Fruit fly (Drosophila melanogaster) whole organism, embryonic: ENCODE measurements around the gene Myo95E.

Experiments used
- Abd-B ChIP-seq: fragments of 200-800 bp; sonication (Bioruptor generic); optimal IDR thresholded peaks from 2 replicates; lab custom pipeline; 2018; ENCODE audit warnings: missing biosample characterization, mild to moderate bottlenecking, missing genetic modification characterization, moderate library complexity
- Bgb ChIP-seq: fragments of 200-800 bp; sonication (Bioruptor generic); IDR thresholded peaks from 2 replicates; pipeline ENCODE4 v1.3.6; 2022; ENCODE audit warnings: missing biosample characterization, missing genetic modification characterization; ENCODE audit not compliant: partially characterized antibody
- CG10462 ChIP-seq: fragments of 200-800 bp; sonication (Bioruptor generic); optimal IDR thresholded peaks from 2 replicates; lab custom pipeline; 2016; ENCODE audit warnings: missing biosample characterization, missing genetic modification characterization
- CG11504 ChIP-seq: fragments of 200-800 bp; sonication (Bioruptor generic); optimal IDR thresholded peaks from 3 replicates; lab custom pipeline; 2019; ENCODE audit warnings: missing biosample characterization, mild to moderate bottlenecking, missing genetic modification characterization, moderate library complexity
- CG12236 ChIP-seq: fragments of 200-800 bp; sonication (Bioruptor generic); optimal IDR thresholded peaks from 2 replicates; lab custom pipeline; 2016; ENCODE audit warnings: missing biosample characterization, missing genetic modification characterization
- CG13775 ChIP-seq: fragments of 200-800 bp; sonication (Bioruptor generic); optimal IDR thresholded peaks from 3 replicates; lab custom pipeline; 2017; ENCODE audit warnings: missing biosample characterization, mild to moderate bottlenecking, missing genetic modification characterization
- CG14014 ChIP-seq: fragments of 200-800 bp; sonication (Bioruptor generic); IDR thresholded peaks from 2 replicates; pipeline ENCODE4 v1.3.6; 2022; ENCODE audit warnings: missing biosample characterization, missing genetic modification characterization
- CG14050 ChIP-seq: fragments of 200-800 bp; sonication (Bioruptor generic); IDR thresholded peaks from 3 replicates; pipeline ENCODE4 v1.3.6; 2022; ENCODE audit warnings: missing biosample characterization, missing genetic modification characterization
- CG1603 ChIP-seq: fragments of 200-800 bp; sonication (Bioruptor generic); optimal IDR thresholded peaks from 2 replicates; lab custom pipeline; 2019; ENCODE audit warnings: missing biosample characterization, mild to moderate bottlenecking, missing genetic modification characterization, moderate library complexity
- CG17359 ChIP-seq: fragments of 200-800 bp; sonication (Bioruptor generic); optimal IDR thresholded peaks from 3 replicates; lab custom pipeline; 2018; ENCODE audit warnings: missing biosample characterization, mild to moderate bottlenecking, missing genetic modification characterization, moderate library complexity
- CG30020 ChIP-seq: fragments of 200-800 bp; optimal IDR thresholded peaks from 2 replicates; lab custom pipeline; 2019; ENCODE audit warnings: missing biosample characterization, mild to moderate bottlenecking, missing genetic modification characterization, moderate library complexity
- CG31388 ChIP-seq: fragments of 200-800 bp; sonication (Bioruptor generic); optimal IDR thresholded peaks from 2 replicates; lab custom pipeline; 2016; ENCODE audit warnings: missing biosample characterization, missing genetic modification characterization
- CG4328 ChIP-seq: fragments of 200-800 bp; sonication (Bioruptor generic); optimal IDR thresholded peaks from 3 replicates; lab custom pipeline; 2017; ENCODE audit warnings: missing biosample characterization, missing genetic modification reagents, missing genetic modification characterization
- CG4360 ChIP-seq: fragments of 200-800 bp; sonication (Bioruptor generic); IDR thresholded peaks from 2 replicates; pipeline ENCODE4 v1.3.6; 2022; ENCODE audit warnings: missing biosample characterization, missing genetic modification characterization
- CG6791 ChIP-seq: fragments of 200-800 bp; sonication (Bioruptor generic); IDR thresholded peaks from 3 replicates; pipeline ENCODE4 v1.3.6; 2022; ENCODE audit warnings: missing biosample characterization, missing genetic modification characterization; ENCODE audit not compliant: partially characterized antibody
- CG7745 ChIP-seq: fragments of 200-800 bp; sonication (Bioruptor generic); optimal IDR thresholded peaks from 2 replicates; lab custom pipeline; 2018; ENCODE audit warnings: missing biosample characterization, mild to moderate bottlenecking, missing genetic modification characterization, moderate library complexity
- CHES-1-like ChIP-seq: fragments of 200-800 bp; sonication (Bioruptor generic); optimal IDR thresholded peaks from 2 replicates; lab custom pipeline; 2016; ENCODE audit warnings: missing biosample characterization, missing genetic modification characterization
- D ChIP-seq, 2 experiments: fragments of 200-800 bp in 1 of 2; fragments of >200 bp in 1 of 2; sonication (Bioruptor generic) in 1 of 2; optimal IDR thresholded peaks; 2 replicates in 1 of 2; 3 replicates in 1 of 2; lab custom pipeline; 2017; ENCODE audit warnings: mild to moderate bottlenecking in 1 of 2, missing biosample characterization in 1 of 2, missing genetic modification characterization in 1 of 2, missing genetic modification reagents in 1 of 2
- Doc2 ChIP-seq: fragments of 200-800 bp; sonication (Bioruptor generic); IDR thresholded peaks from 2 replicates; pipeline ENCODE4 v1.3.6; 2022; ENCODE audit warnings: missing biosample characterization, missing genetic modification characterization
- Drgx ChIP-seq: fragments of 200-800 bp; sonication (Bioruptor generic); IDR thresholded peaks from 2 replicates; pipeline ENCODE4 v1.3.6; 2022; ENCODE audit warnings: missing biosample characterization, missing genetic modification characterization
- Fer1 ChIP-seq: fragments of 200-800 bp; sonication (Bioruptor generic); optimal IDR thresholded peaks from 2 replicates; lab custom pipeline; 2017; ENCODE audit warnings: missing biosample characterization, mild to moderate bottlenecking, missing genetic modification characterization
- Hey ChIP-seq: fragments of 200-800 bp; sonication (Bioruptor generic); optimal IDR thresholded peaks from 3 replicates; lab custom pipeline; 2018; ENCODE audit warnings: missing biosample characterization, mild to moderate bottlenecking, missing genetic modification characterization
- Med ChIP-seq: fragments of 200-800 bp; sonication (Bioruptor generic); peaks from one replicate; lab custom pipeline; 2016; ENCODE audit warnings: missing biosample characterization, missing genetic modification characterization, mild to moderate bottlenecking, inconsistent platforms, moderate library complexity
- Meics ChIP-seq: fragments of 200-800 bp; sonication (Bioruptor generic); optimal IDR thresholded peaks from 2 replicates; lab custom pipeline; 2017; ENCODE audit warnings: missing biosample characterization, mild to moderate bottlenecking, missing genetic modification characterization
- NFAT ChIP-seq: fragments of 200-800 bp; sonication (Bioruptor generic); IDR thresholded peaks from 2 replicates; pipeline ENCODE4 v1.3.6; 2022; ENCODE audit warnings: missing biosample characterization, missing genetic modification characterization
- Rx ChIP-seq: fragments of 200-800 bp; sonication (Bioruptor generic); IDR thresholded peaks from 2 replicates; pipeline ENCODE4 v1.3.6; 2022; ENCODE audit warnings: missing biosample characterization, missing genetic modification characterization
- Ssrp ChIP-seq: fragments of 200-800 bp; sonication (Bioruptor generic); optimal IDR thresholded peaks from 2 replicates; lab custom pipeline; 2018; ENCODE audit warnings: missing biosample characterization, mild to moderate bottlenecking, missing genetic modification characterization, moderate library complexity
- ap ChIP-seq: fragments of 200-800 bp; sonication (Bioruptor generic); IDR thresholded peaks from 2 replicates; pipeline ENCODE4 v1.3.6; 2022; ENCODE audit warnings: missing biosample characterization, missing genetic modification characterization
- br ChIP-seq: fragments of >200 bp; optimal IDR thresholded peaks from 2 replicates; lab custom pipeline; 2017
- chinmo ChIP-seq: fragments of 200-800 bp; sonication (Bioruptor generic); IDR thresholded peaks from 4 replicates; pipeline ENCODE4 v1.3.6; 2022; ENCODE audit warnings: missing biosample characterization, missing genetic modification characterization; ENCODE audit not compliant: partially characterized antibody
- disco-r ChIP-seq: fragments of 200-800 bp; sonication (Bioruptor generic); optimal IDR thresholded peaks from 2 replicates; lab custom pipeline; 2016; ENCODE audit warnings: missing biosample characterization, missing genetic modification characterization
- dmrt11E ChIP-seq: fragments of 200-800 bp; sonication (Bioruptor generic); optimal IDR thresholded peaks from 3 replicates; lab custom pipeline; 2018; ENCODE audit warnings: missing biosample characterization, mild to moderate bottlenecking, missing genetic modification characterization, moderate library complexity
- fd102C ChIP-seq: fragments of 200-800 bp; sonication (Bioruptor generic); optimal IDR thresholded peaks from 2 replicates; lab custom pipeline; 2018; ENCODE audit warnings: missing biosample characterization, mild to moderate bottlenecking, missing genetic modification characterization, moderate library complexity
- fd64A ChIP-seq: fragments of 200-800 bp; sonication (Bioruptor generic); optimal IDR thresholded peaks from 3 replicates; lab custom pipeline; 2018; ENCODE audit warnings: missing biosample characterization, mild to moderate bottlenecking, missing genetic modification characterization
- gce ChIP-seq: fragments of 200-800 bp; sonication (Bioruptor generic); IDR thresholded peaks from 3 replicates; pipeline ENCODE4 v1.3.6; 2022; ENCODE audit warnings: missing biosample characterization, missing genetic modification characterization
- ham ChIP-seq: fragments of 200-800 bp; sonication (Bioruptor generic); IDR thresholded peaks from 2 replicates; pipeline ENCODE4 v1.3.6; 2022; ENCODE audit warnings: missing biosample characterization, missing genetic modification characterization
- mam ChIP-seq: fragments of 200-800 bp; sonication (Bioruptor generic); optimal IDR thresholded peaks from 3 replicates; lab custom pipeline; 2016; ENCODE audit warnings: missing biosample characterization, missing genetic modification characterization
- odd ChIP-seq: fragments of 200-800 bp; sonication (Bioruptor generic); optimal IDR thresholded peaks from 2 replicates; lab custom pipeline; 2017; ENCODE audit warnings: missing biosample characterization, mild to moderate bottlenecking, missing genetic modification characterization
- pan ChIP-seq, 4 experiments: fragments of >200 bp in 3 of 4; fragments of 200-800 bp in 1 of 4; sonication (Bioruptor generic) in 1 of 4; optimal IDR thresholded peaks in 3 of 4; IDR thresholded peaks in 1 of 4; 2 replicates each; pipeline versions ENCODE4 v1.3.6 to Lab custom; 2017 to 2022; ENCODE audit warnings: missing biosample characterization in 2 of 4, missing genetic modification characterization in 2 of 4, mixed read lengths in 1 of 4
- pzg ChIP-seq: fragments of 200-800 bp; sonication (Bioruptor generic); optimal IDR thresholded peaks from 3 replicates; lab custom pipeline; 2018; ENCODE audit warnings: missing biosample characterization, mild to moderate bottlenecking, missing genetic modification characterization, moderate library complexity
- salm ChIP-seq: fragments of 200-800 bp; sonication (Bioruptor generic); optimal IDR thresholded peaks from 2 replicates; lab custom pipeline; 2018; ENCODE audit warnings: missing biosample characterization, mild to moderate bottlenecking, missing genetic modification characterization
- sima ChIP-seq: fragments of 200-800 bp; sonication (Bioruptor generic); optimal IDR thresholded peaks from 2 replicates; lab custom pipeline; 2016; ENCODE audit warnings: missing biosample characterization, missing genetic modification characterization
- slbo ChIP-seq: fragments of 200-800 bp; sonication (Bioruptor generic); IDR thresholded peaks from 2 replicates; pipeline ENCODE4 v1.3.6; 2022; ENCODE audit warnings: missing biosample characterization, missing genetic modification characterization
- stwl ChIP-seq: fragments of 200-800 bp; sonication (Bioruptor generic); optimal IDR thresholded peaks from 3 replicates; lab custom pipeline; 2018; ENCODE audit warnings: missing biosample characterization, mild to moderate bottlenecking, missing genetic modification characterization, moderate library complexity
- sug ChIP-seq: fragments of 200-800 bp; optimal IDR thresholded peaks from 2 replicates; lab custom pipeline; 2019; ENCODE audit warnings: missing biosample characterization, mild to moderate bottlenecking, missing genetic modification characterization, moderate library complexity
- tup ChIP-seq: fragments of 200-800 bp; sonication (Bioruptor generic); optimal IDR thresholded peaks from 2 replicates; lab custom pipeline; 2016; ENCODE audit warnings: missing biosample characterization, mild to moderate bottlenecking, missing genetic modification characterization, moderate library complexity
- vfl ChIP-seq: fragments of 200-800 bp; sonication (Bioruptor generic); optimal IDR thresholded peaks from 2 replicates; lab custom pipeline; 2016; ENCODE audit warnings: missing biosample characterization, missing genetic modification characterization
- wdn ChIP-seq: fragments of 200-800 bp; sonication (Bioruptor generic); IDR thresholded peaks from 2 replicates; pipeline ENCODE4 v1.3.6; 2022; ENCODE audit warnings: missing biosample characterization, missing genetic modification characterization
- z ChIP-seq: fragments of 200-800 bp; sonication (Bioruptor generic); IDR thresholded peaks from 3 replicates; pipeline ENCODE4 v1.3.6; 2022; ENCODE audit warnings: missing biosample characterization, missing genetic modification characterization
- zfh2 ChIP-seq: fragments of 200-800 bp; sonication (Bioruptor generic); optimal IDR thresholded peaks from 2 replicates; lab custom pipeline; 2016; ENCODE audit warnings: missing biosample characterization, missing genetic modification characterization

Gene Myo95E

DNA sequence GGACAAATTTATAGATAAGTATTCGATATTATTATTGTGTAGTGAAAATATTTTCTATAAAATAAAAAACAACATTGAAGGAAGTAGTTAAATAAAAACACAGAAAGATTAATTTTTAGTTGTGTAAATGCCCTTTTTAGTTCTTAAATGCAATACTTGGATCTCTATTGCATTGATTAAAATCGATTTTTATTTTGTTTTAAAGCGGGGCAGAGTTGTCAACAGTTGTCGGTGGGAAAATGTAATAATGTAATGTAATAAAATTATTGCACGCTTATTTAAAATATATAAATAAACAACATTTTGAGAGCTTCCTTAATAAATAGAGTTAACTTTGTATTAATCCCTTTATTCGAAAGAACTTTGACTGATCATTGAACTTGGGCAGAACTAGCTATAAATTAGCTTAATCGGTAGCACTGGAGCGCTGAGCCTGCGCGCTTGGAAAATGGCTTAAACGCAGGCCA is 2.3 kb upstream of the Myo95E start, which contains the start of gene Apc2 (continued):
- TF ChIP-seq sug (peak; percentile 62), tup (GFP tag; lab: Kevin White, UChicago) (peak; percentile 30), CG1603 (tag; lab: Kevin White, UChicago) (no peak), wdn (GFP tag; lab: Robert Waterston, UW) (no peak), CG10462 (peak; percentile 73), mam (GFP tag; lab: Kevin White, UChicago) (peak; percentile 41), dmrt11E (peak; percentile 64), gce (GFP tag; lab: Robert Waterston, UW) (0 out of 3 replicates have a peak, but pooled peaks have one; percentile 8), CG6791 (GFP tag; lab: Robert Waterston, UW) (no peak), Ssrp (peak; percentile 53), CG14050 (no peak), vfl (GFP tag; lab: Kevin White, UChicago) (no peak), CHES-1-like (GFP tag; lab: Kevin White, UChicago) (no peak), salm (tag; lab: Kevin White, UChicago) (peak; percentile 27), CG31388 (GFP tag; lab: Kevin White, UChicago) (no peak), Bgb (GFP tag; lab: Robert Waterston, UW) (no peak), CG14014 (GFP tag; lab: Robert Waterston, UW) (peak; percentile 61), D (optimal IDR thresholded peaks at IDR 0.05; lab: Kevin White, UChicago) (no peak), D (GFP tag; optimal IDR thresholded peaks at IDR 0.05; lab: Kevin White, UChicago) (peak; percentile 16), zfh2 (peak; percentile 29), disco-r (GFP tag; lab: Kevin White, UChicago) (no peak), fd102C (GFP tag; lab: Kevin White, UChicago) (no peak), CG12236 (GFP tag; lab: Kevin White, UChicago) (no peak), pzg (peak; percentile 21), Meics (GFP tag; lab: Kevin White, UChicago) (peak; percentile 63), Doc2 (no peak), CG7745 (tag; lab: Kevin White, UChicago) (no peak), Med (GFP tag; lab: Kevin White, UChicago) (peak; percentile 77), Hey (no peak), chinmo (GFP tag; lab: Robert Waterston, UW) (no peak), Fer1 (GFP tag; lab: Kevin White, UChicago) (peak; percentile 30), z (GFP tag; lab: Robert Waterston, UW) (no peak), odd (GFP tag; lab: Kevin White, UChicago) (no peak), slbo (GFP tag; lab: Robert Waterston, UW) (peak; percentile 82), CG4328 (GFP tag; lab: Kevin White, UChicago) (no peak), ap (GFP tag; lab: Robert Waterston, UW) (no peak), Abd-B (GFP tag; lab: Kevin White, UChicago) (peak; percentile 72), Drgx (GFP tag; lab: Robert Waterston, UW) (peak; percentile 52; the same call in 1 of the 2 replicates), ham (GFP tag; lab: Robert Waterston, UW) (no peak), CG4360 (no peak), br (lab: Kevin White, UChicago) (no peak), CG13775 (GFP tag; lab: Kevin White, UChicago) (peak; percentile 65), stwl (tag; lab: Kevin White, UChicago) (peak; percentile 16), fd64A (no peak), CG30020 (tag; lab: Kevin White, UChicago) (peak; percentile 55), CG11504 (tag; lab: Kevin White, UChicago) (peak; percentile 74), sima (no peak), CG17359 (peak; percentile 58), Rx (GFP tag; lab: Robert Waterston, UW) (peak; percentile 58), NFAT (GFP tag; lab: Robert Waterston, UW) (peak; percentile 51; the same call in 1 of the 2 replicates), pan (optimal IDR thresholded peaks at IDR 0.05; lab: Kevin White, UChicago) (no peak), pan (GFP tag; optimal IDR thresholded peaks at IDR 0.05 in 1 of 2, IDR thresholded peaks at IDR 0.05 in 1 of 2) (peak in 1 of 2 experiments; percentile 70)
